Fruit fly (Drosophila melanogaster): Measurements from ENCODE around the gene Grx1.

Grx1 gene

dm6 chr3L:18872440-18872839 lies 3.4 kb downstream of the Grx1 start, which contains the start of the genes Rad9 and Uggt (continued):
- no peak for TF ChIP-seq hb (GFP tag; IDR thresholded peaks at IDR 0.05; ENCODE audit: partially characterized antibody)
- TF ChIP-seq CG1647 (GFP tag; optimal IDR thresholded peaks at IDR 0.05), result no peak
- no peak for TF ChIP-seq CG2875 (GFP tag; optimal IDR thresholded peaks at IDR 0.05)
- no peak for TF ChIP-seq CG12744 (GFP tag; optimal IDR thresholded peaks at IDR 0.05)
- TF ChIP-seq ems (GFP tag; optimal IDR thresholded peaks at IDR 0.05), result no peak
- TF ChIP-seq bbx (GFP tag; IDR thresholded peaks at IDR 0.05; ENCODE audit: partially characterized antibody), result no peak
- TF ChIP-seq chinmo (GFP tag; IDR thresholded peaks at IDR 0.05; ENCODE audit: partially characterized antibody), result no peak
- TF ChIP-seq maf-S (GFP tag; optimal IDR thresholded peaks at IDR 0.05), result no peak
- TF ChIP-seq kni (GFP tag; optimal IDR thresholded peaks at IDR 0.05), result no peak
- no peak for TF ChIP-seq tin (GFP tag; optimal IDR thresholded peaks at IDR 0.05)
- TF ChIP-seq lilli (GFP tag; optimal IDR thresholded peaks at IDR 0.05), result peak; percentile 7
- TF ChIP-seq Sox100B (GFP tag; optimal IDR thresholded peaks at IDR 0.05), result no peak
- peak; percentile 51 for TF ChIP-seq CG10979 (tag; optimal IDR thresholded peaks at IDR 0.05)
- no peak for TF ChIP-seq mld (GFP tag; IDR thresholded peaks at IDR 0.05; ENCODE audit: partially characterized antibody)
- TF ChIP-seq CG16815 (GFP tag; optimal IDR thresholded peaks at IDR 0.05), result no peak
- TF ChIP-seq CG8089 (GFP tag; optimal IDR thresholded peaks at IDR 0.05), result no peak
- TF ChIP-seq Hr78 (GFP tag; optimal IDR thresholded peaks at IDR 0.05), result no peak
- TF ChIP-seq Antp (GFP tag; optimal IDR thresholded peaks at IDR 0.05), result no peak
- 0 out of 2 replicates have a peak, but pooled peaks have one; percentile 16 for TF ChIP-seq Rfx (GFP tag; IDR thresholded peaks at IDR 0.05)
- TF ChIP-seq ab (GFP tag; optimal IDR thresholded peaks at IDR 0.05), result no peak
- no peak for TF ChIP-seq Awh (GFP tag; IDR thresholded peaks at IDR 0.05)
- TF ChIP-seq CG1024 (GFP tag; IDR thresholded peaks at IDR 0.05), result no peak
- TF ChIP-seq bab2 (GFP tag; optimal IDR thresholded peaks at IDR 0.05), result no peak
- no peak for TF ChIP-seq sug (tag; optimal IDR thresholded peaks at IDR 0.05)
- no peak for TF ChIP-seq CG3065 (GFP tag; optimal IDR thresholded peaks at IDR 0.05)
- TF ChIP-seq CG18599 (GFP tag; optimal IDR thresholded peaks at IDR 0.05), result peak; percentile 45
- TF ChIP-seq peb (GFP tag; IDR thresholded peaks at IDR 0.05), result no peak
- TF ChIP-seq CG10321 (GFP tag; IDR thresholded peaks at IDR 0.05), result no peak
- no peak for TF ChIP-seq CG11093 (GFP tag; IDR thresholded peaks at IDR 0.05)
- no peak for TF ChIP-seq caup (GFP tag; optimal IDR thresholded peaks at IDR 0.05; ENCODE audit: severe bottlenecking)
- TF ChIP-seq Chrac-16 (GFP tag; optimal IDR thresholded peaks at IDR 0.05), result no peak
- TF ChIP-seq Ptx1 (GFP tag; IDR thresholded peaks at IDR 0.05), result 0 out of 2 replicates have a peak, but pooled peaks have one; percentile 24
- no peak for TF ChIP-seq vfl (GFP tag; optimal IDR thresholded peaks at IDR 0.05)
- TF ChIP-seq gsb (GFP tag; IDR thresholded peaks at IDR 0.05), result no peak
- no peak for TF ChIP-seq btn (GFP tag; optimal IDR thresholded peaks at IDR 0.05)
- TF ChIP-seq CG16779 (GFP tag; IDR thresholded peaks at IDR 0.05), result no peak
- TF ChIP-seq CG4854 (GFP tag; optimal IDR thresholded peaks at IDR 0.05), result no peak
- peak; percentile 0 for TF ChIP-seq CG4424 (GFP tag; optimal IDR thresholded peaks at IDR 0.05)
- TF ChIP-seq cato (GFP tag; optimal IDR thresholded peaks at IDR 0.05; ENCODE audit: borderline replicate concordance), result no peak
- no peak for TF ChIP-seq CG16813 (GFP tag; IDR thresholded peaks at IDR 0.05; ENCODE audit: partially characterized antibody)
- no peak for TF ChIP-seq tx (GFP tag; optimal IDR thresholded peaks at IDR 0.05)
- TF ChIP-seq CG30020 (tag; optimal IDR thresholded peaks at IDR 0.05), result peak; percentile 52
- TF ChIP-seq CG11560 (tag; IDR thresholded peaks at IDR 0.05), result no peak
- peak; percentile 30 for TF ChIP-seq CG9727 (GFP tag; optimal IDR thresholded peaks at IDR 0.05)
- no peak for TF ChIP-seq HLH54F (GFP tag; optimal IDR thresholded peaks at IDR 0.05)
- no peak for TF ChIP-seq aop (GFP tag; IDR thresholded peaks at IDR 0.05)
- no peak for TF ChIP-seq CG18764 (GFP tag; optimal IDR thresholded peaks at IDR 0.05)
- no peak for TF ChIP-seq B-H1 (GFP tag; IDR thresholded peaks at IDR 0.05)
- TF ChIP-seq lmd (GFP tag; IDR thresholded peaks at IDR 0.05), result no peak
- TF ChIP-seq Dip2 (GFP tag; IDR thresholded peaks at IDR 0.05), result no peak
- no peak for TF ChIP-seq gem (tag; optimal IDR thresholded peaks at IDR 0.05)
- no peak for TF ChIP-seq Nf-YA (GFP tag; IDR thresholded peaks at IDR 0.05)
